Fruit fly (Drosophila melanogaster): ENCODE data around the gene CG7102.

The CG7102 gene

dm6 chr2L:7926288-7927061 lies 39.2 kb upstream of the CG7102 start:
- TF ChIP-seq Sox15 (GFP tag; optimal IDR thresholded peaks at IDR 0.05) (no peak), Eip93F (GFP tag; optimal IDR thresholded peaks at IDR 0.05) (peak; percentile 31), CG8319 (GFP tag; optimal IDR thresholded peaks at IDR 0.05) (peak; percentile 14), dsx (GFP tag; optimal IDR thresholded peaks at IDR 0.05; ENCODE audit: poor library complexity, severe bottlenecking) (no peak), esn (GFP tag; optimal IDR thresholded peaks at IDR 0.05) (peak; percentile 39), Eip78C (GFP tag) (peak; percentile 61), salr (GFP tag; optimal IDR thresholded peaks at IDR 0.05) (peak in 1 of 2 experiments; percentile 15), Blimp-1 (GFP tag; optimal IDR thresholded peaks at IDR 0.05) (no peak), CG10669 (GFP tag; optimal IDR thresholded peaks at IDR 0.05) (peak; percentile 12), CG6808 (GFP tag; optimal IDR thresholded peaks at IDR 0.05) (peak; percentile 4), ss (GFP tag; optimal IDR thresholded peaks at IDR 0.05) (peak; percentile 21 to 49), pdm3 (GFP tag; optimal IDR thresholded peaks at IDR 0.05) (peak; percentile 42), Met (GFP tag; optimal IDR thresholded peaks at IDR 0.05) (peak; percentile 55), CG6792 (GFP tag; optimal IDR thresholded peaks at IDR 0.05) (no peak), dac (GFP tag; optimal IDR thresholded peaks at IDR 0.05) (no peak), CG3032 (tag; optimal IDR thresholded peaks at IDR 0.05) (no peak), OdsH (GFP tag; optimal IDR thresholded peaks at IDR 0.05) (peak; percentile 43), Lpt (GFP tag; optimal IDR thresholded peaks at IDR 0.05) (no peak), spab (GFP tag; optimal IDR thresholded peaks at IDR 0.05) (peak; percentile 45), CG10631 (GFP tag; optimal IDR thresholded peaks at IDR 0.05) (no peak), Hr39 (GFP tag; optimal IDR thresholded peaks at IDR 0.05) (peak; percentile 4), Eip75B (GFP tag; optimal IDR thresholded peaks at IDR 0.05) (no peak), CG16779 (tag; optimal IDR thresholded peaks at IDR 0.05) (peak; percentile 53), CG8632 (GFP tag; optimal IDR thresholded peaks at IDR 0.05) (no peak), CG11762 (GFP tag; optimal IDR thresholded peaks at IDR 0.05; ENCODE audit: insufficient read depth) (peak; percentile 9), CG11902 (GFP tag; optimal IDR thresholded peaks at IDR 0.05) (no peak), cyc (GFP tag; optimal IDR thresholded peaks at IDR 0.05) (no peak), vri (GFP tag; optimal IDR thresholded peaks at IDR 0.05) (peak; percentile 91), CG11294 (GFP tag; IDR thresholded peaks at IDR 0.05) (peak; percentile 12; the same call in 1 of the 2 replicates), CG32006 (GFP tag; optimal IDR thresholded peaks at IDR 0.05) (peak; percentile 64), CG6276 (GFP tag; optimal IDR thresholded peaks at IDR 0.05) (peak; percentile 58), net (GFP tag; optimal IDR thresholded peaks at IDR 0.05) (peak; percentile 47), Hr4 (GFP tag; optimal IDR thresholded peaks at IDR 0.05) (peak; percentile 35), Smox (GFP tag; optimal IDR thresholded peaks at IDR 0.05) (peak; percentile 43), Ets96B (tag; optimal IDR thresholded peaks at IDR 0.05) (peak; percentile 34), Gug (GFP tag; IDR thresholded peaks at IDR 0.05) (no peak), CG6854 (GFP tag; optimal IDR thresholded peaks at IDR 0.05) (no peak), fd59A (GFP tag; optimal IDR thresholded peaks at IDR 0.05) (no peak), Ets21C (GFP tag; optimal IDR thresholded peaks at IDR 0.05) (no peak), CG4318 (GFP tag; optimal IDR thresholded peaks at IDR 0.05) (peak; percentile 25), fkh (GFP tag; optimal IDR thresholded peaks at IDR 0.05) (peak; percentile 7), lz (GFP tag; optimal IDR thresholded peaks at IDR 0.05) (peak; percentile 19), CG8119 (GFP tag; IDR thresholded peaks at IDR 0.05) (peak; percentile 50; the same call in 2 of the 3 replicates), CG1621 (tag; optimal IDR thresholded peaks at IDR 0.05) (no peak), fd85E (GFP tag; optimal IDR thresholded peaks at IDR 0.05) (no peak), CG31627 (GFP tag; optimal IDR thresholded peaks at IDR 0.05) (peak; percentile 3), Hr38 (GFP tag; optimal IDR thresholded peaks at IDR 0.05) (no peak), achi (GFP tag; optimal IDR thresholded peaks at IDR 0.05) (peak; percentile 25), Sox14 (GFP tag; optimal IDR thresholded peaks at IDR 0.05) (peak; percentile 59), CG3919 (GFP tag; optimal IDR thresholded peaks at IDR 0.05) (peak; percentile 33)

All from whole organism, prepupa.